Worm (Caenorhabditis elegans) whole organism, early embryonic: Measurements from ENCODE around the gene nstp-9.

Source experiments
- B0310.2 ChIP-seq: sonication (generic microtip); optimal IDR thresholded peaks from 2 replicates; lab custom pipeline; 2016; ENCODE audit warnings: mild to moderate bottlenecking, missing genetic modification characterization, missing compliant biosample characterization
- aly-1 ChIP-seq: sonication (generic microtip); optimal IDR thresholded peaks from 2 replicates; lab custom pipeline; 2016; ENCODE audit warnings: missing genetic modification characterization, missing compliant biosample characterization
- ama-1 ChIP-seq: fragments of 150-350 bp; optimal IDR thresholded peaks from 2 replicates; lab custom pipeline; 2014
- ceh-13 ChIP-seq: fragments of 200-800 bp; sonication (Bioruptor generic); optimal IDR thresholded peaks from 2 replicates; lab custom pipeline; 2018; ENCODE audit warnings: mild to moderate bottlenecking, missing genetic modification characterization, missing compliant biosample characterization
- flt-1 ChIP-seq: fragments of 200-800 bp; sonication (Bioruptor generic); IDR thresholded peaks from 2 replicates; pipeline ENCODE4 v1.3.6; 2022; ENCODE audit warnings: missing genetic modification characterization, missing compliant biosample characterization
- sea-1 ChIP-seq: fragments of 200-800 bp; sonication (Bioruptor generic); conservative IDR thresholded peaks from 2 replicates; pipeline ENCODE4 v1.3.6; 2022; ENCODE audit warnings: missing genetic modification characterization, missing compliant biosample characterization
- tbx-11 ChIP-seq: fragments of 200-800 bp; sonication (Bioruptor generic); IDR thresholded peaks from 2 replicates; pipeline ENCODE4 v1.3.6; 2022; ENCODE audit warnings: missing genetic modification characterization, missing compliant biosample characterization

DNA sequence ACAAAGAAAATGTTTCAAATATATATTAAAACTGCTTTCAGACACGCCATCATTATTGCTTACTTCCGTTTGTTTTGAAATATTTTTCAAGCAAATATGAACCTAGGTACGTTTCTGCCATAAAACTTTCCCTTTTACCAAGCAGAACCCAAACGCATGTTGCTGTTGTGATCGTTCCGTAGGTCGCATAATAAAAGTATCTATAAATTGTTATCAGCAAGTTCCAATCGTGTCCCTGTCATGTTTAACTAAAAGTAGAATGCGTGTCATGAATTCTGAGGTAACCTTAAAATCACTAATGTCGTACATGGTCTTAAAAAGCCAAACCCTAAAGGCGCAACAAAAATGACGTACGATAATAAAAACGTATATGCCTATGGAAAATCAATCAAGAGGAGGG, 32.4 kb upstream of the nstp-9 start:
- no peak for TF ChIP-seq ama-1
- no peak for TF ChIP-seq B0310.2
- no peak for TF ChIP-seq flt-1
- no peak for TF ChIP-seq sea-1 (GFP tag; lab: Robert Waterston, UW)
- no peak for TF ChIP-seq ceh-13 (GFP tag; lab: Kevin White, UChicago)
- no peak for TF ChIP-seq tbx-11
- TF ChIP-seq aly-1 (tag; lab: Kevin White, UChicago) = no peak
